Fruit fly (Drosophila melanogaster): ENCODE results near the gene CG7841.

dm6 chr3L:15541281-15541680 is 33.2 kb upstream of the CG7841 start:
- TF ChIP-seq CG5204 (GFP tag; optimal IDR thresholded peaks at IDR 0.05) (no peak), CG33017 (tag; optimal IDR thresholded peaks at IDR 0.05) (no peak), Mnt (GFP tag; optimal IDR thresholded peaks at IDR 0.05) (no peak), CG1620 (GFP tag; optimal IDR thresholded peaks at IDR 0.05) (no peak), bab1 (GFP tag; optimal IDR thresholded peaks at IDR 0.05) (no peak)

All from whole organism, adult.